Fruit fly (Drosophila melanogaster) whole organism, prepupa: ENCODE data around the gene yellow-e3.

Experiments
- CG6163 ChIP-seq: fragments of 200-800 bp; sonication (Bioruptor generic); IDR thresholded peaks from 3 replicates; pipeline ENCODE4 v1.3.6; 2022; ENCODE audit warnings: missing biosample characterization, missing genetic modification characterization
- CG6276 ChIP-seq: fragments of 200-800 bp; sonication (Bioruptor generic); optimal IDR thresholded peaks from 2 replicates; lab custom pipeline; 2017; ENCODE audit warnings: missing biosample characterization, mild to moderate bottlenecking, missing genetic modification characterization
- CG8119 ChIP-seq: fragments of 200-800 bp; sonication (Bioruptor generic); IDR thresholded peaks from 3 replicates; pipeline ENCODE4 v1.3.6; 2022; ENCODE audit warnings: missing biosample characterization, missing genetic modification characterization
- CG8632 ChIP-seq: fragments of 200-800 bp; sonication (Bioruptor generic); optimal IDR thresholded peaks from 3 replicates; lab custom pipeline; 2016; ENCODE audit warnings: missing biosample characterization, missing genetic modification characterization
- CG9139 ChIP-seq: fragments of 200-800 bp; sonication (Bioruptor generic); optimal IDR thresholded peaks from 3 replicates; lab custom pipeline; 2017; ENCODE audit warnings: missing biosample characterization, mild to moderate bottlenecking, missing genetic modification characterization
- dsx ChIP-seq: fragments of 200-800 bp; optimal IDR thresholded peaks from 3 replicates; lab custom pipeline; 2019; ENCODE audit warnings: missing biosample characterization, mild to moderate bottlenecking, missing genetic modification characterization, moderate library complexity; ENCODE audit not compliant: poor library complexity, severe bottlenecking
- fd85E ChIP-seq: fragments of 200-800 bp; sonication (Bioruptor generic); optimal IDR thresholded peaks from 3 replicates; lab custom pipeline; 2016; ENCODE audit warnings: missing biosample characterization, missing genetic modification characterization
- spab ChIP-seq: fragments of 200-800 bp; sonication (Bioruptor generic); optimal IDR thresholded peaks from 2 replicates; lab custom pipeline; 2017; ENCODE audit warnings: missing biosample characterization, mild to moderate bottlenecking, missing genetic modification characterization, missing genetic modification reagents

DNA sequence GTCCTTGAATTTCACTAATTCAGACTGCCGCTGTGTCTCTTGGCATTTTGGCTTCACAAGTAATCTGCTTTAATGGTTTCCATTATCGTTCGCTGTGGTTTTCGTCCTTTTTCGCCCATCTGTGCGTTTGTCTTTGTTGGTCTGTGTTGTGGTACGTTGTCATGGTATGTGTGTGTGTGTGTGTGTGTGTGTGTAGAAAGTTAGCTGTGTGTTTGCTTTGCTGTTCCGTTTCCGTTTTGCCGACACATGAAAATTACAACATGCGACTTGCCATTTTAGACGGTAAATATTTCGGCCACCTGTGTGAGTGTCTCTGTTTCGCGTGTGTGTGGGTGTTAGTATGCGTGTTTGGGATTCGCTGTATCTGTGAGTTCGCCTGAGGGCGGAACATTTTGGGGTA is 47.7 kb downstream of the yellow-e3 start:
- TF ChIP-seq CG9139 (no peak), fd85E (no peak), CG6276 (GFP tag; lab: Kevin White, UChicago) (no peak), CG8632 (GFP tag; lab: Kevin White, UChicago) (no peak), spab (GFP tag; lab: Kevin White, UChicago) (no peak), dsx (GFP tag; lab: Kevin White, UChicago) (no peak), CG8119 (GFP tag; lab: Robert Waterston, UW) (no peak), CG6163 (GFP tag; lab: Robert Waterston, UW) (no peak)
